Worm (Caenorhabditis elegans) whole organism, early embryonic: ENCODE results near the gene srsx-19.

Experiments
- B0310.2 ChIP-seq: sonication (generic microtip); optimal IDR thresholded peaks from 2 replicates; lab custom pipeline; 2016; ENCODE audit warnings: mild to moderate bottlenecking, missing genetic modification characterization, missing compliant biosample characterization
- aly-1 ChIP-seq: sonication (generic microtip); optimal IDR thresholded peaks from 2 replicates; lab custom pipeline; 2016; ENCODE audit warnings: missing genetic modification characterization, missing compliant biosample characterization
- ama-1 ChIP-seq: fragments of 150-350 bp; optimal IDR thresholded peaks from 2 replicates; lab custom pipeline; 2014
- ceh-13 ChIP-seq: fragments of 200-800 bp; sonication (Bioruptor generic); optimal IDR thresholded peaks from 2 replicates; lab custom pipeline; 2018; ENCODE audit warnings: mild to moderate bottlenecking, missing genetic modification characterization, missing compliant biosample characterization
- ceh-36 ChIP-seq: sonication (generic microtip); optimal IDR thresholded peaks from 2 replicates; lab custom pipeline; 2016; ENCODE audit warnings: missing genetic modification characterization, inconsistent platforms, missing compliant biosample characterization
- ets-7 ChIP-seq: sonication (generic microtip); optimal IDR thresholded peaks from 2 replicates; lab custom pipeline; 2016; ENCODE audit warnings: missing genotype, missing genetic modification characterization, missing compliant biosample characterization
- flt-1 ChIP-seq: fragments of 200-800 bp; sonication (Bioruptor generic); IDR thresholded peaks from 2 replicates; pipeline ENCODE4 v1.3.6; 2022; ENCODE audit warnings: missing genetic modification characterization, missing compliant biosample characterization
- hmbx-1 ChIP-seq: sonication (generic microtip); optimal IDR thresholded peaks from 2 replicates; lab custom pipeline; 2016; ENCODE audit warnings: mild to moderate bottlenecking, missing genetic modification characterization, missing compliant biosample characterization
- hmg-4 ChIP-seq: fragments of 200-800 bp; sonication (Bioruptor generic); optimal IDR thresholded peaks from 2 replicates; lab custom pipeline; 2018; ENCODE audit warnings: mild to moderate bottlenecking, missing genetic modification characterization, missing compliant biosample characterization
- hnd-1 ChIP-seq: sonication (generic microtip); optimal IDR thresholded peaks from 2 replicates; lab custom pipeline; 2016; ENCODE audit warnings: missing genetic modification characterization, missing compliant biosample characterization
- scrt-1 ChIP-seq: fragments of 200-800 bp; sonication (Bioruptor generic); IDR thresholded peaks from 2 replicates; pipeline ENCODE4 v1.3.6; 2022; ENCODE audit warnings: missing genetic modification characterization, missing compliant biosample characterization
- sea-1 ChIP-seq: fragments of 200-800 bp; sonication (Bioruptor generic); conservative IDR thresholded peaks from 2 replicates; pipeline ENCODE4 v1.3.6; 2022; ENCODE audit warnings: missing genetic modification characterization, missing compliant biosample characterization
- tbx-11 ChIP-seq: fragments of 200-800 bp; sonication (Bioruptor generic); IDR thresholded peaks from 2 replicates; pipeline ENCODE4 v1.3.6; 2022; ENCODE audit warnings: missing genetic modification characterization, missing compliant biosample characterization
- tra-4 ChIP-seq: sonication (generic microtip); optimal IDR thresholded peaks from 2 replicates; lab custom pipeline; 2017; ENCODE audit warnings: missing genetic modification characterization, missing compliant biosample characterization

DNA sequence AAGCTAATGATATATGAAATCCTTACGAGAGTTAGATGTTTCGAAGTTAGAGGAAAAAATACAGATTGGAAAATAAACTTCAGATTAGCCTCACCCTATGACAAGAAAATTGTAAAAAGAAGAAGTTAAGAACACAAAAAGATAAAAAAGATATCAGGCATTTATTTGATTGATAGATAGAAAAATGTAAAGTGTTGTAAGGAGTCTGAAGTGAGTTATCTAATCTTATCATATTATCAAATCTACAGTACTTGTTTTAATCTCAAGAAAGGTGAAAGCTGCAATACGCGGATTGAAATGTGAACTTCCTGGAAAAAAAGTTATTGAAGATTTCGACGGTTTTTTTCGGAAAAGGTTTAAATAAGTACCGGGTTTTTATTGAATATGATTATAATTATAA, 48.0 kb downstream of the srsx-19 start:
- TF ChIP-seq ceh-36 (tag; lab: Kevin White, UChicago) (no peak), sea-1 (no peak), ama-1 (lab: Kevin White, UChicago) (no peak), B0310.2 (tag; lab: Kevin White, UChicago) (no peak), hnd-1 (no peak), aly-1 (tag; lab: Kevin White, UChicago) (no peak), tbx-11 (no peak), ceh-13 (GFP tag; lab: Kevin White, UChicago) (no peak), hmg-4 (GFP tag; lab: Kevin White, UChicago) (no peak), hmbx-1 (no peak), ets-7 (tag; lab: Kevin White, UChicago) (no peak), flt-1 (GFP tag; lab: Robert Waterston, UW) (no peak), scrt-1 (no peak), tra-4 (tag; lab: Kevin White, UChicago) (no peak)
